Worm (Caenorhabditis elegans) whole organism, early embryonic: ENCODE results near the gene F55G11.8.

Experiments
- B0310.2 ChIP-seq: sonication (generic microtip); optimal IDR thresholded peaks from 2 replicates; lab custom pipeline; 2016; ENCODE audit warnings: mild to moderate bottlenecking, missing genetic modification characterization, missing compliant biosample characterization
- F13C5.2 ChIP-seq: sonication (generic microtip); optimal IDR thresholded peaks from 2 replicates; lab custom pipeline; 2017; ENCODE audit warnings: mild to moderate bottlenecking, missing genetic modification characterization, inconsistent platforms, missing compliant biosample characterization
- aly-1 ChIP-seq: sonication (generic microtip); optimal IDR thresholded peaks from 2 replicates; lab custom pipeline; 2016; ENCODE audit warnings: missing genetic modification characterization, missing compliant biosample characterization
- ama-1 ChIP-seq: fragments of 150-350 bp; optimal IDR thresholded peaks from 2 replicates; lab custom pipeline; 2014
- ceh-13 ChIP-seq: fragments of 200-800 bp; sonication (Bioruptor generic); optimal IDR thresholded peaks from 2 replicates; lab custom pipeline; 2018; ENCODE audit warnings: mild to moderate bottlenecking, missing genetic modification characterization, missing compliant biosample characterization
- ceh-36 ChIP-seq: sonication (generic microtip); optimal IDR thresholded peaks from 2 replicates; lab custom pipeline; 2016; ENCODE audit warnings: missing genetic modification characterization, inconsistent platforms, missing compliant biosample characterization
- ets-7 ChIP-seq: sonication (generic microtip); optimal IDR thresholded peaks from 2 replicates; lab custom pipeline; 2016; ENCODE audit warnings: missing genotype, missing genetic modification characterization, missing compliant biosample characterization
- flt-1 ChIP-seq: fragments of 200-800 bp; sonication (Bioruptor generic); IDR thresholded peaks from 2 replicates; pipeline ENCODE4 v1.3.6; 2022; ENCODE audit warnings: missing genetic modification characterization, missing compliant biosample characterization
- hmbx-1 ChIP-seq: sonication (generic microtip); optimal IDR thresholded peaks from 2 replicates; lab custom pipeline; 2016; ENCODE audit warnings: mild to moderate bottlenecking, missing genetic modification characterization, missing compliant biosample characterization
- hmg-4 ChIP-seq: fragments of 200-800 bp; sonication (Bioruptor generic); optimal IDR thresholded peaks from 2 replicates; lab custom pipeline; 2018; ENCODE audit warnings: mild to moderate bottlenecking, missing genetic modification characterization, missing compliant biosample characterization
- hnd-1 ChIP-seq: sonication (generic microtip); optimal IDR thresholded peaks from 2 replicates; lab custom pipeline; 2016; ENCODE audit warnings: missing genetic modification characterization, missing compliant biosample characterization
- pes-1 ChIP-seq: fragments of 200-800 bp; sonication (Bioruptor generic); IDR thresholded peaks from 2 replicates; pipeline ENCODE4 v1.3.6; 2022; ENCODE audit warnings: missing genetic modification reagents, missing genetic modification characterization, missing compliant biosample characterization
- scrt-1 ChIP-seq: fragments of 200-800 bp; sonication (Bioruptor generic); IDR thresholded peaks from 2 replicates; pipeline ENCODE4 v1.3.6; 2022; ENCODE audit warnings: missing genetic modification characterization, missing compliant biosample characterization
- sea-1 ChIP-seq: fragments of 200-800 bp; sonication (Bioruptor generic); conservative IDR thresholded peaks from 2 replicates; pipeline ENCODE4 v1.3.6; 2022; ENCODE audit warnings: missing genetic modification characterization, missing compliant biosample characterization
- tbx-11 ChIP-seq: fragments of 200-800 bp; sonication (Bioruptor generic); IDR thresholded peaks from 2 replicates; pipeline ENCODE4 v1.3.6; 2022; ENCODE audit warnings: missing genetic modification characterization, missing compliant biosample characterization
- tbx-37 ChIP-seq: fragments of 200-800 bp; sonication (Bioruptor generic); conservative IDR thresholded peaks from 2 replicates; pipeline ENCODE4 v1.3.6; 2022; ENCODE audit warnings: missing genetic modification reagents, missing genetic modification characterization, missing compliant biosample characterization
- tra-4 ChIP-seq: sonication (generic microtip); optimal IDR thresholded peaks from 2 replicates; lab custom pipeline; 2017; ENCODE audit warnings: missing genetic modification characterization, missing compliant biosample characterization

F55G11.8 gene

ce11 chrIV:12975981-12976380 lies 13.4 kb downstream of the F55G11.8 start, which contains the start of gene dod-17:
Gene dod-17, plus strand, starts transcription at chrIV:12976303.
- TF ChIP-seq tra-4 (no peak), ceh-36 (tag; lab: Kevin White, UChicago) (no peak)

- TF ChIP-seq sea-1 (GFP tag; lab: Robert Waterston, UW) = no peak
- TF ChIP-seq ets-7 (tag; lab: Kevin White, UChicago) = no peak
- no peak for TF ChIP-seq ceh-36 (tag; lab: Kevin White, UChicago)
- no peak for TF ChIP-seq flt-1 (GFP tag; lab: Robert Waterston, UW)
- TF ChIP-seq hnd-1 (tag; lab: Kevin White, UChicago) = no peak
These were observed 15.0 kb downstream of the F55G11.8 start for ce11 chrIV:12977650-12978049.

- TF ChIP-seq F13C5.2 (tag; lab: Kevin White, UChicago) (no peak), hmbx-1 (no peak), tra-4 (no peak), ama-1 (no peak), pes-1 (GFP tag; lab: Robert Waterston, UW) (no peak), tbx-11 (no peak), hmg-4 (GFP tag; lab: Kevin White, UChicago) (no peak), scrt-1 (GFP tag; lab: Robert Waterston, UW) (no peak), ceh-13 (GFP tag; lab: Kevin White, UChicago) (no peak), flt-1 (GFP tag; lab: Robert Waterston, UW) (no peak), tbx-37 (GFP tag; lab: Robert Waterston, UW) (no peak), hnd-1 (tag; lab: Kevin White, UChicago) (no peak), B0310.2 (tag; lab: Kevin White, UChicago) (no peak), ets-7 (tag; lab: Kevin White, UChicago) (no peak), sea-1 (GFP tag; lab: Robert Waterston, UW) (no peak)
These were observed 15.9 kb downstream of the F55G11.8 start, which contains the start of gene K10D11.2 for ce11 chrIV:12978307-12979036. Gene K10D11.2, plus strand, starts transcription at chrIV:12978986.

ce11 chrIV:12985961-12986360 lies 23.4 kb downstream of the F55G11.8 start, which contains the start of gene K10D11.3:
Gene K10D11.3, minus strand, starts transcription at chrIV:12986134.
- TF ChIP-seq ets-7 (tag; lab: Kevin White, UChicago) (no peak), F13C5.2 (tag; lab: Kevin White, UChicago) (no peak), tbx-37 (GFP tag; lab: Robert Waterston, UW) (no peak), scrt-1 (GFP tag; lab: Robert Waterston, UW) (no peak), tra-4 (no peak), B0310.2 (tag; lab: Kevin White, UChicago) (no peak), tbx-11 (no peak), hnd-1 (tag; lab: Kevin White, UChicago) (no peak), pes-1 (GFP tag; lab: Robert Waterston, UW) (no peak), hmg-4 (GFP tag; lab: Kevin White, UChicago) (no peak), sea-1 (GFP tag; lab: Robert Waterston, UW) (no peak), aly-1 (no peak), ceh-36 (tag; lab: Kevin White, UChicago) (no peak), flt-1 (GFP tag; lab: Robert Waterston, UW) (no peak), ama-1 (no peak)

ce11 chrIV:12989355-12989754 lies 26.7 kb downstream of the F55G11.8 start, which contains the start of gene K10D11.6:
Gene K10D11.6, minus strand, starts transcription at chrIV:12989455.
- TF ChIP-seq sea-1 (GFP tag; lab: Robert Waterston, UW) = no peak
- TF ChIP-seq ceh-13 (GFP tag; lab: Kevin White, UChicago) = no peak
- no peak for TF ChIP-seq aly-1
- TF ChIP-seq hmg-4 (GFP tag; lab: Kevin White, UChicago) = no peak

ce11 chrIV:12990638-12991037 lies 28.0 kb downstream of the F55G11.8 start:
- TF ChIP-seq ets-7 (tag; lab: Kevin White, UChicago) = no peak
- TF ChIP-seq ceh-13 (GFP tag; lab: Kevin White, UChicago) = no peak

ce11 chrIV:12991629-12992028 lies 29.0 kb downstream of the F55G11.8 start, which contains the start of gene K10D11.5:
Gene K10D11.5, minus strand, starts transcription at chrIV:12991843.
- TF ChIP-seq tra-4 (no peak), B0310.2 (tag; lab: Kevin White, UChicago) (no peak), hmbx-1 (no peak), scrt-1 (GFP tag; lab: Robert Waterston, UW) (no peak), pes-1 (GFP tag; lab: Robert Waterston, UW) (no peak), ama-1 (no peak), sea-1 (GFP tag; lab: Robert Waterston, UW) (no peak), ets-7 (tag; lab: Kevin White, UChicago) (no peak), flt-1 (GFP tag; lab: Robert Waterston, UW) (no peak), ceh-36 (tag; lab: Kevin White, UChicago) (no peak), ceh-13 (GFP tag; lab: Kevin White, UChicago) (no peak), aly-1 (no peak), hnd-1 (tag; lab: Kevin White, UChicago) (no peak), F13C5.2 (tag; lab: Kevin White, UChicago) (no peak), hmg-4 (GFP tag; lab: Kevin White, UChicago) (no peak), tbx-37 (GFP tag; lab: Robert Waterston, UW) (no peak), tbx-11 (no peak)

ce11 chrIV:12994376-12994775 lies 31.8 kb downstream of the F55G11.8 start, which contains the start of gene K10D11.4:
Gene K10D11.4, minus strand, starts transcription at chrIV:12994476.
- no peak for TF ChIP-seq aly-1
- TF ChIP-seq tbx-37 (GFP tag; lab: Robert Waterston, UW) = no peak
- no peak for TF ChIP-seq ceh-13 (GFP tag; lab: Kevin White, UChicago)
- no peak for TF ChIP-seq tbx-11
- TF ChIP-seq sea-1 (GFP tag; lab: Robert Waterston, UW) = no peak
- no peak for TF ChIP-seq ama-1
- TF ChIP-seq pes-1 (GFP tag; lab: Robert Waterston, UW) = no peak
- no peak for TF ChIP-seq ceh-36 (tag; lab: Kevin White, UChicago)
- no peak for TF ChIP-seq B0310.2 (tag; lab: Kevin White, UChicago)
- TF ChIP-seq hmbx-1 = no peak
- no peak for TF ChIP-seq hnd-1 (tag; lab: Kevin White, UChicago)
- no peak for TF ChIP-seq hmg-4 (GFP tag; lab: Kevin White, UChicago)
- TF ChIP-seq F13C5.2 (tag; lab: Kevin White, UChicago) = no peak
- no peak for TF ChIP-seq ets-7 (tag; lab: Kevin White, UChicago)
- TF ChIP-seq scrt-1 (GFP tag; lab: Robert Waterston, UW) = no peak
